Fruit fly (Drosophila melanogaster): Measurements from ENCODE around the gene Tsen34.

Gene Tsen34

DNA sequence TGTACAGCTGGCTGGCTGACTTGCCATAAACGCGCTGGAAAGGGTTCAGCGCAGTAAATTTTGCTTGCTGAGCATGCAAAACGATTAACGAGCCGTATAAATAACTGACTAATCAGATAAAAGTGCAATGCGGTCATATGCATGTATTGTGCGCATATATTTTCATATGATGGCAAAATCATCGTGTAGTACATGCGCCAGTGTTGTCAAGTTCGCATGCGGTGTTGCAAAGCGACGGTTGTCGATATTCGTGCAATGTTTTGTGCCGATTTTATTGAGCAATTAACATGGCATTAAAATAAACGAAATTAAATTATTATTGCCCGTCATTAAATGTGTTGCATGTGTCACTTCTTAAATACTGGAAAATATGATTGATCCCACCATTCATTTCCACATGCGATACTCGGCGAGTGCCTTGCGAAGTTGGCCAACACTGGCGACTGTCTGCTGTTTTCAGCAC lies 28.5 kb upstream of the Tsen34 start (continued):
- TF ChIP-seq cyc (GFP tag; optimal IDR thresholded peaks at IDR 0.05) (peak; percentile 88), fd59A (GFP tag; optimal IDR thresholded peaks at IDR 0.05) (peak; percentile 68), Ets21C (GFP tag; optimal IDR thresholded peaks at IDR 0.05) (peak; percentile 81), Hr4 (GFP tag; optimal IDR thresholded peaks at IDR 0.05) (peak; percentile 80), OdsH (GFP tag; optimal IDR thresholded peaks at IDR 0.05) (peak; percentile 85), CG10631 (GFP tag; optimal IDR thresholded peaks at IDR 0.05) (peak; percentile 87), fd85E (GFP tag; optimal IDR thresholded peaks at IDR 0.05) (peak; percentile 64), Hr38 (GFP tag; optimal IDR thresholded peaks at IDR 0.05) (peak; percentile 53), Eip75B (GFP tag; optimal IDR thresholded peaks at IDR 0.05) (peak; percentile 83), CG34406 (GFP tag; optimal IDR thresholded peaks at IDR 0.05) (peak; percentile 70), CG11294 (GFP tag; IDR thresholded peaks at IDR 0.05) (peak; percentile 57; the same call in 1 of the 2 replicates), CG1621 (tag; optimal IDR thresholded peaks at IDR 0.05) (no peak), CG6808 (GFP tag; optimal IDR thresholded peaks at IDR 0.05) (peak; percentile 51), dac (GFP tag; optimal IDR thresholded peaks at IDR 0.05) (no peak), Eip78C (GFP tag) (peak; percentile 93), CG11762 (GFP tag; optimal IDR thresholded peaks at IDR 0.05; ENCODE audit: insufficient read depth) (peak; percentile 78), Sox15 (GFP tag; optimal IDR thresholded peaks at IDR 0.05) (peak; percentile 71), vri (GFP tag; optimal IDR thresholded peaks at IDR 0.05) (peak; percentile 78), Met (GFP tag; optimal IDR thresholded peaks at IDR 0.05) (peak; percentile 84), Sox14 (GFP tag; optimal IDR thresholded peaks at IDR 0.05) (peak; percentile 83), CG15336 (GFP tag; IDR thresholded peaks at IDR 0.05) (peak; percentile 23; the same call in 1 of the 2 replicates), esn (GFP tag; optimal IDR thresholded peaks at IDR 0.05) (peak; percentile 87), CG7368 (GFP tag; optimal IDR thresholded peaks at IDR 0.05) (peak; percentile 72)

DNA sequence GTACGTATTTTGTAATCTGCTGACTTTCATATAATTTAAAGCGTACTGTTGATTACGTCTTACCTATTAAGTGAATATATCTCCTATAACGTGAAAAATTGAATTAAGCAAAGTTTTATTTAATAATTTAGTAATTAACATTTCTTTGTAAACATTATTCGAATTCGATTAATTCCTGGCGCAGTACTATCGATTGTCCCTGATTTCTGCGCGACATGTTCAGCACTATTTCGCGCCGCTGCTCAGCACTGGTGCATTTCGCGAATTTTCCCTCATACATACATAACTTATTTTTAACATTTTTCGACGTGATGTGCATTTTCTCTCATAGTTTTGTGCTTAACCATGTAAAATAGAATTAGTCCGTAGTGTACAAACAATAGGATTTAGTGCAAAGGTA lies 28.0 kb upstream of the Tsen34 start, which contains the start of gene Helz:
Gene Helz (plus strand): TSS at position 260 of the 400 bp plus-strand sequence.
- TF ChIP-seq Ets96B (tag; optimal IDR thresholded peaks at IDR 0.05), result no peak
- peak; percentile 39; the same call in 1 of the 3 replicates for TF ChIP-seq CG6163 (GFP tag; IDR thresholded peaks at IDR 0.05)
- no peak for TF ChIP-seq CG10631 (GFP tag; optimal IDR thresholded peaks at IDR 0.05)
- TF ChIP-seq salr (GFP tag; optimal IDR thresholded peaks at IDR 0.05), result no peak
- peak; percentile 26 for TF ChIP-seq CG31627 (GFP tag; optimal IDR thresholded peaks at IDR 0.05)
- TF ChIP-seq Eip78C (GFP tag), result peak; percentile 56
- TF ChIP-seq OdsH (GFP tag; optimal IDR thresholded peaks at IDR 0.05), result no peak
- TF ChIP-seq ss (GFP tag; optimal IDR thresholded peaks at IDR 0.05), result no peak
- TF ChIP-seq CG8119 (GFP tag; IDR thresholded peaks at IDR 0.05), result no peak
- no peak for TF ChIP-seq Eip75B (GFP tag; optimal IDR thresholded peaks at IDR 0.05)
- TF ChIP-seq dac (GFP tag; optimal IDR thresholded peaks at IDR 0.05), result no peak
- TF ChIP-seq CG3032 (tag; optimal IDR thresholded peaks at IDR 0.05), result no peak

DNA sequence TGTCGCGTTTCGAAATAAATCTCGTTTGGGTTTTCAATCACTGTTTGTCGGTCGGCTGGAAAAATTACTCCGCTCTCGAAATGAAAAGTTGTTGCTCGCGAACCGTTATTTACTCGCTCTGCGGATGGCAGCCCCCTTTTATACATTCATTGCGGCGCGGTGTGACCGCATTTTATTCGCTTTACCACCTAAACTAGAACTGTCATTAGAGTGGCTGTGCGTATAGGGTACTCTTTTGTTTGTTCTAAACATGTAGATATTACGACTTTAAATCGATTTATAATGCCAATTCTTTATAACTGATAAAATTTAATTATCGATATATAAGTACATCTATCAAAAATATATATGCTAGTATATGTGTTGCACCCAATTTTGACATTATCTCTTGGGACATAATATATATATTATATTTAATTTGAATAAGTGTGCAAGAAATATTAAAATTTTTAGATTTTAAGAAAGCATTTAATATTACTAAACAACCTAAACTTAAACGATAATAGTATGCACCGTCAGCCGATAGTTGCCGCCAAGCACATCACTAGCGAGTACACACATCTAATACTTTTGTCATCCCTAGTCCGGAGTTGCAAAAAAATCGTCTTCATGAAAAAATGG lies 24.7 kb upstream of the Tsen34 start, which contains the start of the genes bmm and Tdrd3:
Gene bmm (minus strand): TSS at position 183 of the 621 bp plus-strand sequence.
Gene Tdrd3 (plus strand): TSS at position 562 of the 621 bp plus-strand sequence.
- peak; percentile 25 for TF ChIP-seq topi (GFP tag; optimal IDR thresholded peaks at IDR 0.05)
- TF ChIP-seq CG8319 (GFP tag; optimal IDR thresholded peaks at IDR 0.05), result peak; percentile 36
- peak; percentile 23 for TF ChIP-seq vri (GFP tag; optimal IDR thresholded peaks at IDR 0.05)
- TF ChIP-seq ss (GFP tag; optimal IDR thresholded peaks at IDR 0.05), result peak; percentile 41 to 65
- peak; percentile 22 for TF ChIP-seq CG6854 (GFP tag; optimal IDR thresholded peaks at IDR 0.05)
- TF ChIP-seq fd59A (GFP tag; optimal IDR thresholded peaks at IDR 0.05), result peak; percentile 55
- peak; percentile 84 for TF ChIP-seq CG8632 (GFP tag; optimal IDR thresholded peaks at IDR 0.05)
- TF ChIP-seq spab (GFP tag; optimal IDR thresholded peaks at IDR 0.05), result peak; percentile 51
- peak; percentile 68 for TF ChIP-seq cyc (GFP tag; optimal IDR thresholded peaks at IDR 0.05)
- peak; percentile 76 for TF ChIP-seq CG31627 (GFP tag; optimal IDR thresholded peaks at IDR 0.05)
- TF ChIP-seq Sox15 (GFP tag; optimal IDR thresholded peaks at IDR 0.05), result peak; percentile 75
- TF ChIP-seq Hr38 (GFP tag; optimal IDR thresholded peaks at IDR 0.05), result no peak
- peak; percentile 91 for TF ChIP-seq fkh (GFP tag; optimal IDR thresholded peaks at IDR 0.05)
- peak; percentile 75 for TF ChIP-seq CG8119 (GFP tag; IDR thresholded peaks at IDR 0.05)
- peak; percentile 51 for TF ChIP-seq Eip93F (GFP tag; optimal IDR thresholded peaks at IDR 0.05)
- TF ChIP-seq CG15336 (GFP tag; IDR thresholded peaks at IDR 0.05), result peak; percentile 73
- TF ChIP-seq CG11294 (GFP tag; IDR thresholded peaks at IDR 0.05), result peak; percentile 14; the same call in 1 of the 2 replicates
- peak; percentile 51 for TF ChIP-seq dac (GFP tag; optimal IDR thresholded peaks at IDR 0.05)
- TF ChIP-seq Smox (GFP tag; optimal IDR thresholded peaks at IDR 0.05), result peak; percentile 67
- peak; percentile 76 for TF ChIP-seq dsx (GFP tag; optimal IDR thresholded peaks at IDR 0.05; ENCODE audit: poor library complexity, severe bottlenecking)
- peak; percentile 64 for TF ChIP-seq CG10669 (GFP tag; optimal IDR thresholded peaks at IDR 0.05)
- TF ChIP-seq CG32006 (GFP tag; optimal IDR thresholded peaks at IDR 0.05), result peak; percentile 83
- TF ChIP-seq CG10631 (GFP tag; optimal IDR thresholded peaks at IDR 0.05), result peak; percentile 79
- peak; percentile 67 for TF ChIP-seq CG6792 (GFP tag; optimal IDR thresholded peaks at IDR 0.05)
- TF ChIP-seq CG16779 (tag; optimal IDR thresholded peaks at IDR 0.05), result no peak
- peak; percentile 84 for TF ChIP-seq acj6 (GFP tag; optimal IDR thresholded peaks at IDR 0.05)
- peak; percentile 68 for TF ChIP-seq CG6808 (GFP tag; optimal IDR thresholded peaks at IDR 0.05)
